Worm (Caenorhabditis elegans): ENCODE data around the gene T07C4.12.

DNA sequence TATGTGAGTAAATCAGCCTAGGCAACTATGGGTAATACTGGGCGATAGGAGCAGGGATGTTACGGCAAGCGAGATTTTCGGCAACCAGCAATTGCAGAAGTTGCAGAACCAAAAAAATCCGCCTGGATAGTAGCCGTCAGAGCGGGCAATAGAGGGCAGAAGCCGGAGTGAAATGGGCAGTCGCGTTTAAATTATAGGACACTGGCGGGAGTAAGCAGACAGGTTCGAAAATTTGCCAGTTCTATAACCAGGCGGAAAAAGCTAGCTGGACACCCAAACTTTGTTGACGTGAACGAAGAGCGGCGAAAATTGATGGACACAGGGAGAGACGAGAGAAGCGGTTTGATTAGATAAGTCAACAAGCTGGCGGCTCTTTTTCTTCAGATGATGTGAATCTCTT, 27.5 kb upstream of the T07C4.12 start:
- TF ChIP-seq ceh-82 (tag; optimal IDR thresholded peaks at IDR 0.05) (no peak), egl-27 (tag; optimal IDR thresholded peaks at IDR 0.05) (no peak), elt-3 (tag; optimal IDR thresholded peaks at IDR 0.05) (no peak), nhr-237 (tag; optimal IDR thresholded peaks at IDR 0.05) (no peak), ama-1 (optimal IDR thresholded peaks at IDR 0.05) (no peak), mdl-1 (tag; optimal IDR thresholded peaks at IDR 0.05) (no peak), sma-9 (GFP tag; optimal IDR thresholded peaks at IDR 0.05) (no peak), sma-9 (tag; optimal IDR thresholded peaks at IDR 0.05) (no peak), lin-39 (tag; optimal IDR thresholded peaks at IDR 0.05) (no peak), ztf-11 (tag; optimal IDR thresholded peaks at IDR 0.05) (no peak), blmp-1 (tag; optimal IDR thresholded peaks at IDR 0.05; ENCODE audit: insufficient read depth) (no peak)

Measured in whole organism, L2 larva.